Worm (Caenorhabditis elegans) whole organism, L1 larva: ENCODE data around the gene W09D10.5.

Experiments used
- F16B12.6 ChIP-seq: fragments of 150-350 bp; optimal IDR thresholded peaks from 2 replicates; lab custom pipeline; 2014; ENCODE audit warnings: missing biosample characterization, missing genetic modification characterization
- Y116A8C.19 ChIP-seq: sonication (generic microtip); optimal IDR thresholded peaks from 2 replicates; lab custom pipeline; 2016; ENCODE audit warnings: missing compliant biosample characterization, missing genetic modification characterization, borderline replicate concordance
- aha-1 ChIP-seq: fragments of 150-350 bp; optimal IDR thresholded peaks from 2 replicates; lab custom pipeline; 2014; ENCODE audit warnings: missing biosample characterization, missing genetic modification characterization
- ceh-82 ChIP-seq, 3 experiments: fragments of 150-350 bp in 1 of 3; sonication (generic microtip) in 2 of 3; optimal IDR thresholded peaks; 2 replicates each; lab custom pipeline; 2014 to 2017; ENCODE audit warnings: missing biosample characterization in 3 of 3, missing genetic modification characterization in 3 of 3
- dpl-1 ChIP-seq, 3 experiments: fragments of 150-350 bp in 2 of 3; sonication (generic microtip) in 1 of 3; optimal IDR thresholded peaks; 2 replicates each; lab custom pipeline; 2014 to 2017; ENCODE audit warnings: missing biosample characterization in 3 of 3, missing genetic modification characterization in 3 of 3, missing genetic modification reagents in 3 of 3
- dsc-1 ChIP-seq: sonication (generic microtip); optimal IDR thresholded peaks from 2 replicates; lab custom pipeline; 2016; ENCODE audit warnings: mild to moderate bottlenecking, missing genetic modification characterization, missing compliant biosample characterization
- efl-1 ChIP-seq, 4 experiments: fragments of 150-350 bp; optimal IDR thresholded peaks in 3 of 4; peaks in 1 of 4; 1 replicate in 1 of 4; 2 replicates in 3 of 4; lab custom pipeline; 2014; ENCODE audit warnings: missing biosample characterization in 2 of 4, missing genetic modification characterization in 2 of 4, missing genetic modification reagents in 2 of 4
- efl-3 ChIP-seq: fragments of 200-800 bp; sonication (Bioruptor generic); optimal IDR thresholded peaks from 2 replicates; lab custom pipeline; 2018; ENCODE audit warnings: mild to moderate bottlenecking, missing genetic modification characterization, missing compliant biosample characterization
- egl-13 ChIP-seq: sonication (generic microtip); optimal IDR thresholded peaks from 2 replicates; lab custom pipeline; 2016; ENCODE audit warnings: missing genotype, missing genetic modification reagents, missing genetic modification characterization, missing compliant biosample characterization
- elt-2 ChIP-seq: sonication (generic microtip); optimal IDR thresholded peaks from 2 replicates; lab custom pipeline; 2016; ENCODE audit warnings: missing genetic modification characterization, mild to moderate bottlenecking, inconsistent platforms, missing compliant biosample characterization, missing genetic modification reagents
- elt-3 ChIP-seq, 6 experiments: fragments of 150-350 bp in 1 of 6; sonication (generic microtip); optimal IDR thresholded peaks; 2 replicates each; lab custom pipeline; 2017 to 2018; ENCODE audit warnings: missing biosample characterization in 6 of 6, missing genetic modification characterization in 6 of 6, inconsistent platforms in 1 of 6
- fkh-4 ChIP-seq: sonication (generic microtip); optimal IDR thresholded peaks from 2 replicates; lab custom pipeline; 2016; ENCODE audit warnings: missing compliant biosample characterization, missing genetic modification characterization, borderline replicate concordance
- fkh-8 ChIP-seq: sonication (generic microtip); optimal IDR thresholded peaks from 2 replicates; lab custom pipeline; 2016; ENCODE audit warnings: mild to moderate bottlenecking, missing genetic modification characterization, missing compliant biosample characterization
- grh-1 ChIP-seq: fragments of 200-800 bp; sonication (Bioruptor generic); IDR thresholded peaks from 2 replicates; pipeline ENCODE4 v1.3.6; 2022; ENCODE audit warnings: missing genetic modification reagents, missing genetic modification characterization, missing compliant biosample characterization
- hlh-4 ChIP-seq: sonication (generic microtip); optimal IDR thresholded peaks from 2 replicates; lab custom pipeline; 2016; ENCODE audit warnings: mild to moderate bottlenecking, missing genetic modification characterization, missing compliant biosample characterization
- irx-1 ChIP-seq: sonication (generic microtip); optimal IDR thresholded peaks from 2 replicates; lab custom pipeline; 2016; ENCODE audit warnings: missing genetic modification characterization, missing compliant biosample characterization
- lin-13 ChIP-seq: fragments of 150-350 bp; optimal IDR thresholded peaks from 2 replicates; lab custom pipeline; 2014; ENCODE audit warnings: missing biosample characterization, missing genetic modification reagents, missing genetic modification characterization
- lin-15B ChIP-seq: fragments of 150-350 bp; sonication (generic microtip); optimal IDR thresholded peaks from 3 replicates; lab custom pipeline; 2014; ENCODE audit warnings: missing biosample characterization, missing genetic modification characterization
- lin-35 ChIP-seq, 2 experiments: fragments of 150-350 bp; optimal IDR thresholded peaks; 2 replicates each; lab custom pipeline; 2014; ENCODE audit warnings: missing biosample characterization in 2 of 2, missing genetic modification characterization in 2 of 2, missing genetic modification reagents in 2 of 2
- lin-39 ChIP-seq: fragments of 150-350 bp; optimal IDR thresholded peaks from 2 replicates; lab custom pipeline; 2014; ENCODE audit warnings: missing biosample characterization, missing genetic modification reagents, missing genetic modification characterization
- lir-3 ChIP-seq: sonication (generic microtip); optimal IDR thresholded peaks from 2 replicates; lab custom pipeline; 2016; ENCODE audit warnings: mild to moderate bottlenecking, missing genetic modification characterization, moderate library complexity, missing compliant biosample characterization; ENCODE audit not compliant: poor library complexity
- lsy-2 ChIP-seq, 2 experiments: fragments of 150-350 bp; optimal IDR thresholded peaks; 2 replicates each; lab custom pipeline; 2014; ENCODE audit warnings: missing biosample characterization in 2 of 2, missing genetic modification characterization in 2 of 2
- mab-9 ChIP-seq: fragments of 200-800 bp; sonication (Bioruptor generic); IDR thresholded peaks from 2 replicates; pipeline ENCODE4 v1.3.6; 2022; ENCODE audit warnings: missing genetic modification reagents, missing genetic modification characterization, missing compliant biosample characterization
- mdl-1 ChIP-seq, 2 experiments: fragments of 150-350 bp; optimal IDR thresholded peaks; 2 replicates each; lab custom pipeline; 2014 to 2017; ENCODE audit warnings: missing biosample characterization in 2 of 2, missing genetic modification characterization in 2 of 2, inconsistent platforms in 1 of 2
- mep-1 ChIP-seq: fragments of 150-350 bp; optimal IDR thresholded peaks from 2 replicates; lab custom pipeline; 2014; ENCODE audit warnings: missing biosample characterization, missing genetic modification characterization
- nhr-19 ChIP-seq: fragments of 200-800 bp; sonication (Bioruptor generic); conservative IDR thresholded peaks from 2 replicates; pipeline ENCODE4 v1.3.6; 2022; ENCODE audit warnings: missing genetic modification characterization, missing compliant biosample characterization
- nhr-20 ChIP-seq: sonication (generic microtip); optimal IDR thresholded peaks from 2 replicates; lab custom pipeline; 2016; ENCODE audit warnings: mild to moderate bottlenecking, missing genetic modification characterization, missing compliant biosample characterization
- nhr-237 ChIP-seq: fragments of 150-350 bp; optimal IDR thresholded peaks from 2 replicates; lab custom pipeline; 2014; ENCODE audit warnings: missing biosample characterization, missing genetic modification characterization
- nhr-28 ChIP-seq: fragments of 150-350 bp; optimal IDR thresholded peaks from 2 replicates; lab custom pipeline; 2014; ENCODE audit warnings: missing biosample characterization, missing genetic modification characterization
- nhr-47 ChIP-seq: sonication (generic microtip); optimal IDR thresholded peaks from 2 replicates; lab custom pipeline; 2016; ENCODE audit warnings: mild to moderate bottlenecking, missing genetic modification characterization, moderate library complexity, missing compliant biosample characterization
- nhr-76 ChIP-seq: sonication (generic microtip); optimal IDR thresholded peaks from 2 replicates; lab custom pipeline; 2017; ENCODE audit warnings: missing biosample characterization, missing genetic modification characterization
- nhr-77 ChIP-seq: fragments of 150-350 bp; optimal IDR thresholded peaks from 2 replicates; lab custom pipeline; 2014; ENCODE audit warnings: missing biosample characterization, missing genetic modification characterization
- pag-3 ChIP-seq: sonication (generic microtip); optimal IDR thresholded peaks from 2 replicates; lab custom pipeline; 2017; ENCODE audit warnings: missing genetic modification characterization, mild to moderate bottlenecking, missing compliant biosample characterization, antibody characterized with exemption, borderline replicate concordance; ENCODE audit not compliant: insufficient read depth
- pqm-1 ChIP-seq: sonication (generic microtip); optimal IDR thresholded peaks from 3 replicates; lab custom pipeline; 2017; ENCODE audit warnings: missing biosample characterization, missing genetic modification characterization
- skn-1 ChIP-seq: fragments of 150-350 bp; optimal IDR thresholded peaks from 2 replicates; lab custom pipeline; 2014; ENCODE audit warnings: missing biosample characterization, missing genetic modification characterization
- snpc-4 ChIP-seq: fragments of 150-350 bp; optimal IDR thresholded peaks from 2 replicates; lab custom pipeline; 2014; ENCODE audit warnings: missing biosample characterization, missing genetic modification characterization
- sox-4 ChIP-seq: sonication (generic microtip); optimal IDR thresholded peaks from 2 replicates; lab custom pipeline; 2016; ENCODE audit warnings: missing genetic modification characterization, missing compliant biosample characterization
- sptf-1 ChIP-seq: fragments of 150-350 bp; optimal IDR thresholded peaks from 2 replicates; lab custom pipeline; 2014; ENCODE audit warnings: missing biosample characterization, missing genetic modification characterization
- sup-37 ChIP-seq: fragments of 200-800 bp; sonication (Bioruptor generic); optimal IDR thresholded peaks from 2 replicates; lab custom pipeline; 2018; ENCODE audit warnings: mild to moderate bottlenecking, missing genetic modification characterization, missing compliant biosample characterization
- unc-30 ChIP-seq: sonication (generic microtip); optimal IDR thresholded peaks from 2 replicates; lab custom pipeline; 2017; ENCODE audit warnings: missing biosample characterization, missing genetic modification characterization
- unc-98 ChIP-seq: fragments of 200-800 bp; sonication (Bioruptor generic); IDR thresholded peaks from 2 replicates; pipeline ENCODE4 v1.3.6; 2022; ENCODE audit warnings: missing genetic modification characterization, missing compliant biosample characterization
- vab-15 ChIP-seq: sonication (generic microtip); optimal IDR thresholded peaks from 2 replicates; lab custom pipeline; 2017; ENCODE audit warnings: missing genotype, mild to moderate bottlenecking, missing genetic modification characterization, missing compliant biosample characterization
- zag-1 ChIP-seq: fragments of 150-350 bp; optimal IDR thresholded peaks from 2 replicates; lab custom pipeline; 2014; ENCODE audit warnings: missing biosample characterization, missing genetic modification characterization
- zip-4 ChIP-seq: fragments of 200-800 bp; sonication (Bioruptor generic); optimal IDR thresholded peaks from 2 replicates; lab custom pipeline; 2018; ENCODE audit warnings: mild to moderate bottlenecking, missing genetic modification characterization, moderate library complexity, missing compliant biosample characterization
- ztf-11 ChIP-seq, 2 experiments: sonication (generic microtip); optimal IDR thresholded peaks; 2 replicates each; lab custom pipeline; 2016 to 2017; ENCODE audit warnings: missing genetic modification characterization in 2 of 2, missing biosample characterization in 1 of 2, missing compliant biosample characterization in 1 of 2
- ztf-4 ChIP-seq: fragments of 150-350 bp; optimal IDR thresholded peaks from 2 replicates; lab custom pipeline; 2014; ENCODE audit warnings: missing biosample characterization, missing genetic modification characterization

Gene W09D10.5

DNA sequence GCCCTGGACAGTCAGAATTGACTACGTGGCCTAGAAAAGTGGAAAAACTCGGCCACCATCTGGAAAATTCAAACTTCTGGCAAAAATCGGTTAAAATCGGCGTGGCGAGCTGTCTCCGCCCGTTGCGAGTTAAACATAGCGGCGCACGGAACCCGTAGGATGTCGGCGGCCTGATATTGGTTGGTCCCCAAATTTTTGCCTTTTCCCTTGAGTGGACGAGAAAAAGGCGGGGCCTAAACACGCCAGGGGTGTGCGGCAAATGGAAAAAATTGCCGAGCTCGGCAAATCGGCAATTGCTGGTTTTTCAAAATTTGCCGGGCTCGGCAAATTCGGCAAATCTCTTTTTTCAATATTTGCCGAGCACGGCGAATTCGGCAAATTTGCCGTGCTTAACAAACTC, 22.0 kb upstream of the W09D10.5 start:
- TF ChIP-seq fkh-4 (tag; lab: Kevin White, UChicago) (no peak), snpc-4 (peak; percentile 1)

DNA sequence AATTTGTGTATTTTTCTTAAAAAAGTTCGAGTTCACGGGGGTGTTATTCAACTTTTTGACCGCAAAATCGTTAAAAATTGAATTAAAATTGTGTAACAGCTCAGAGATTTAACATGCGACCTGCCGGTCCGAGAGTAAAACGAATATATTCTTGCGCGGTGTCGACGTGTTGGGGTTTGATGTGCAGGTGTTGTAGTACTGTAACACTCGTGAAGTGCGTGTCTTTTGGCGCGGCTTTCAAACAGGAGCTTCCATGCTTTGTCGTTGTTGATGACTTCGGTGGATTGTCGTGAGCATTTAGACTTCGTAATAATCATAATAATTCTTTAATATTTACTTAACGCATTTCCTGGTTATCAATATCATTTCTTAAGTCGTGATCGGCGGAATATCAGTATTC, 19.2 kb upstream of the W09D10.5 start, which contains the start of gene tat-3:
Gene tat-3, minus strand, starts transcription at position 196 of the 400 bp plus-strand sequence.
- TF ChIP-seq lsy-2 (tag; optimal IDR thresholded peaks at IDR 0.05; lab: Kevin White, UChicago) (no peak), mab-9 (GFP tag; lab: Robert Waterston, UW) (no peak), fkh-8 (tag; lab: Kevin White, UChicago) (no peak), nhr-237 (tag; lab: Kevin White, UChicago) (no peak), zag-1 (tag; lab: Kevin White, UChicago) (no peak), mep-1 (tag; lab: Kevin White, UChicago) (no peak), F16B12.6 (tag; lab: Kevin White, UChicago) (no peak), nhr-20 (tag; lab: Kevin White, UChicago) (no peak), nhr-19 (no peak), nhr-76 (tag; lab: Kevin White, UChicago) (no peak), elt-2 (tag; lab: Kevin White, UChicago) (no peak), unc-98 (GFP tag; lab: Robert Waterston, UW) (no peak), Y116A8C.19 (tag; lab: Kevin White, UChicago) (no peak), pag-3 (tag; lab: Kevin White, UChicago) (no peak), ztf-4 (no peak), sptf-1 (tag; lab: Kevin White, UChicago) (no peak), sox-4 (tag; lab: Kevin White, UChicago) (no peak), mdl-1 (tag; optimal IDR thresholded peaks at IDR 0.05; lab: Kevin White, UChicago) (no peak), lin-13 (GFP tag; lab: Kevin White, UChicago) (no peak), pqm-1 (tag; lab: Kevin White, UChicago) (no peak)

DNA sequence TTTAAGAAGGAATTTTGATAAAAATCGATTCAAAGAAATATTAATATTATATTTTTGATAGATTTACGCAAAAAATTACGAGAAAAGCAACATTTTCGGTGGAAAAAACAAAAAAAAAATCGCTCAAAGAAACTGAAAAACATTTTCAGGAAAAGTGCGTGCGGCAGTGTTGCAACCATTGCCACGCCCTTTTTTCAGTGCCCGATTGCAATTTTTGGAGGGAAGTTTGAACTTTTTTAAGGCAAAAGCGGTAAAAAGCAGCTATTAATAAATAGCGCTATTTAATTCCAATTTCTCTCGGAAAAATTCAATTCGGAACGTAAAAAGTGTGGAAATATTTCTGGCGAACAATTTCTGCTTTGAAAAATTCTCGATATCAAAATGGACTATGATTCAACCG, 9.7 kb upstream of the W09D10.5 start:
- TF ChIP-seq nhr-28 (tag; lab: Kevin White, UChicago) (no peak), dpl-1 (GFP tag; optimal IDR thresholded peaks at IDR 0.05; lab: Kevin White, UChicago) (peak in 2 of 3 experiments; percentile 36 to 66), lin-35 (GFP tag; optimal IDR thresholded peaks at IDR 0.05; lab: Kevin White, UChicago) (peak; percentile 3 to 27), efl-1 (optimal IDR thresholded peaks at IDR 0.05; lab: Kevin White, UChicago) (peak; percentile 33 to 37), efl-1 (GFP tag; optimal IDR thresholded peaks at IDR 0.05 in 1 of 2; lab: Kevin White, UChicago) (peak; percentile 72 to 88)

DNA sequence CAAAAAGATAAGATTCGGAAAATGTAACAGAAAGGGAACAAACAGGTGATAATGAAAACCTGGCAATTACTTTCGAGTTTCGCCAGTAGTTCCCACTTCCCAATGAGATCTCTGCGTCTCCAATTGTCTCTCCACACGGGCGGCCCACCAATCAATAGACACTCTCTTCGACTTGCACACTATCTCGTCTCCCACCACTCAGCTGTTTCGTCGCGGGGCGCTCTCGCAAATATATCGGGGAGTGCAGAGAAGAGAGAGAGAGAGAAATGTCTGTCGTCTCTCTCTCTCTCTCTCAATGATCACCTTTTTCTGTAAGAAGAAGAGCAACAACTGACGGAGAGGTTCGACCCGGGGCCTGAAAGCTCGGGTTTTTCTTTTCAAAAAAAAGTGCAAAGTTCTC, 8.8 kb upstream of the W09D10.5 start:
- TF ChIP-seq nhr-47 (tag; lab: Kevin White, UChicago) (peak; percentile 91), lin-39 (peak; percentile 70), ceh-82 (tag; optimal IDR thresholded peaks at IDR 0.05; lab: Kevin White, UChicago) (peak; percentile 79 to 89 (median 83)), fkh-8 (tag; lab: Kevin White, UChicago) (peak; percentile 88), efl-1 (optimal IDR thresholded peaks at IDR 0.05; lab: Kevin White, UChicago) (peak; percentile 76 to 87), efl-1 (GFP tag; optimal IDR thresholded peaks at IDR 0.05 in 1 of 2; lab: Kevin White, UChicago) (peak; percentile 70 to 94), dsc-1 (peak; percentile 84), egl-13 (tag; lab: Kevin White, UChicago) (peak; percentile 33), nhr-237 (tag; lab: Kevin White, UChicago) (peak; percentile 55), irx-1 (tag; lab: Kevin White, UChicago) (peak; percentile 54), nhr-77 (tag; lab: Kevin White, UChicago) (peak; percentile 57), skn-1 (peak; percentile 77), hlh-4 (tag; lab: Kevin White, UChicago) (no peak), efl-3 (no peak), lir-3 (tag; lab: Kevin White, UChicago) (peak; percentile 59), grh-1 (GFP tag; lab: Robert Waterston, UW) (peak; percentile 76), ztf-11 (tag; optimal IDR thresholded peaks at IDR 0.05; lab: Kevin White, UChicago) (peak in 1 of 2 experiments; percentile 50), unc-30 (no peak), vab-15 (tag; lab: Kevin White, UChicago) (no peak), sox-4 (tag; lab: Kevin White, UChicago) (no peak), sup-37 (peak; percentile 37), aha-1 (tag; lab: Kevin White, UChicago) (peak; percentile 21), lin-15B (tag; lab: Kevin White, UChicago) (peak; percentile 38), elt-3 (tag; optimal IDR thresholded peaks at IDR 0.05; lab: Kevin White, UChicago) (peak in 3 of 6 experiments; percentile 16 to 52 (median 36)), unc-98 (GFP tag; lab: Robert Waterston, UW) (peak; percentile 62; the same call in 1 of the 2 replicates), zip-4 (GFP tag; lab: Kevin White, UChicago) (peak; percentile 46)
